Fruit fly (Drosophila melanogaster): ENCODE measurements around the gene CG4497.
A peak's percentile ranks its signal among the peaks of the same experiment; 100 is the strongest.

Gene CG4497

DNA sequence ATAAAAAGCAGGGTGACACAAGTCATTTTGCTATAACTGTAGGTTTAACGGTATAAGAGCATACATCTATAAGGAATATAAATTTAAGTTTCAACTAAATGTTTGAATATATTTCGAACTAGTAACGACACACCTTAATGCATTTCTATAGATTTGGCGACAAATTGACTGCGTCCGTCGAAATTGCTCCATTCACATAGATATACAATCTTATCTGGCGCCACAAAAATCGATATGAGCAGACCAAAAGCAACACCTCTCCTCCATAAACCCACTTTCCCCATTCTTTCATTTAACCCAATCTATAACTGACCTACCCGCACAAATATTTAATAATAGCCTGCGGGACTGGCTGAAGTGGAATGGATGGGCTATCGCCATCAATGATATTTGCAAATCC, 4.2 kb upstream of the CG4497 start:
- TF ChIP-seq jim (GFP tag; optimal IDR thresholded peaks at IDR 0.05): no peak
- no peak for TF ChIP-seq Jra (GFP tag; optimal IDR thresholded peaks at IDR 0.05)
- no peak for TF ChIP-seq psq (GFP tag; optimal IDR thresholded peaks at IDR 0.05)
- no peak for TF ChIP-seq ey (GFP tag; optimal IDR thresholded peaks at IDR 0.05)
- no peak for TF ChIP-seq lola (GFP tag; optimal IDR thresholded peaks at IDR 0.05)
- TF ChIP-seq Sp1 (GFP tag; optimal IDR thresholded peaks at IDR 0.05): no peak
- no peak for TF ChIP-seq rgr (GFP tag; optimal IDR thresholded peaks at IDR 0.05)

DNA sequence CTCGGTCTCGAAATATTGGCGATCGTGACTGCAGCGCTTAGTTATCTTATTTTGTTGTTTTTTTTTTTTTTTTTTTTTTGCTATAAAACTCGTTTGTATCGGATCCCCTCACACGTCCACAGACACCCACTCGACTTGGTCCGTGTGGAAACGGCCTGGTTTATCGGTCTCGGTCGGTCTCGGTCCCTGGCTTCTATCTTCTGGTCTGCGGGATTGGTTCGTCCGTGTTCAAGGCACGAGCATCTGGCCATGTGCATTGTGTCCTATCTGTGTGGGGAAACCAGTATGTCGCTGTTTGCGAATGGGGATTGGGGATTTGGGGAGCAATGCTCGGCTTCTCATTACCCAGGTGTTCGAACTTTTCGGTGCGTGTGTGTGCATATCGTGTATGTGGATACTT, 4.7 kb downstream of the CG4497 start, which contains the start of gene CG4496:
Gene CG4496, minus strand, starts transcription at position 337 of the 400 bp plus-strand sequence.
- TF ChIP-seq psq (GFP tag; optimal IDR thresholded peaks at IDR 0.05): peak; percentile 0
- TF ChIP-seq br (GFP tag; optimal IDR thresholded peaks at IDR 0.05): peak; percentile 6
- no peak for TF ChIP-seq Jra (GFP tag; optimal IDR thresholded peaks at IDR 0.05)
- peak; percentile 17 for TF ChIP-seq rgr (GFP tag; optimal IDR thresholded peaks at IDR 0.05)
- peak; percentile 29 for TF ChIP-seq h (GFP tag; optimal IDR thresholded peaks at IDR 0.05)
- no peak for TF ChIP-seq lola (GFP tag; optimal IDR thresholded peaks at IDR 0.05)
- peak; percentile 4 for TF ChIP-seq Sp1 (GFP tag; optimal IDR thresholded peaks at IDR 0.05)

DNA sequence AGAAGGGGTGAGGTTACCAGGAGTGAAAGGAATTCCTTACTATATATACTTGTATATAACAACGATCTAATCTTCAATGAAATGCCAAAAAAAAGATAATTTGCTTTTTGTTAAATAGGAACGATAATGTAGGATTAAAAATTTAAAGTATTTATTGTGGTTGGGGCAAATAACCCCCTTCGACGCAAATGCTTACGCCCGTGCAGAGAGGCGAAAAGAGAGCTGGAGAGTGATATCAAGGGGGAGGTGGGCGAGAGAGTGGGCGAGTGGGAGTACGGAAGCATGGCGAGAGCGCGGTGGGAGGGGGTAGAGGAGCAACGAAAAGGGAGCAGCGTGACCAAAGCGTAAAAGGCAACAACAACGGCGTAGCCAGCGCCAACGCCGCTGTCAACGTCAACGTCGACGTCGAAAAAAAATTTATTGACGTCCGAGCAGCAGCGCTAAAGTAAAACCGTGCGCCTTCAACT, 5.8 kb downstream of the CG4497 start:
- TF ChIP-seq dmrt93B (GFP tag; optimal IDR thresholded peaks at IDR 0.05) (peak; percentile 100), CG9705 (GFP tag; optimal IDR thresholded peaks at IDR 0.05) (peak; percentile 99), Hr78 (GFP tag; optimal IDR thresholded peaks at IDR 0.05) (no peak), foxo (GFP tag; optimal IDR thresholded peaks at IDR 0.05) (peak; percentile 88 to 98), Jra (GFP tag; optimal IDR thresholded peaks at IDR 0.05) (peak; percentile 98), dl (GFP tag; optimal IDR thresholded peaks at IDR 0.05; ENCODE audit: insufficient read depth in 1 of 2, partially characterized antibody in 2 of 2) (peak in 1 of 2 experiments; percentile 69), Myc (optimal IDR thresholded peaks at IDR 0.05) (no peak), h (GFP tag; optimal IDR thresholded peaks at IDR 0.05) (peak; percentile 99), Abd-B (GFP tag; optimal IDR thresholded peaks at IDR 0.05) (no peak), br (GFP tag; optimal IDR thresholded peaks at IDR 0.05) (peak; percentile 99), Hr83 (GFP tag; optimal IDR thresholded peaks at IDR 0.05; ENCODE audit: poor library complexity, severe bottlenecking) (peak; percentile 46), sage (GFP tag; optimal IDR thresholded peaks at IDR 0.05) (peak; percentile 97), Mio (GFP tag; optimal IDR thresholded peaks at IDR 0.05) (peak; percentile 90), sv (GFP tag; optimal IDR thresholded peaks at IDR 0.05) (peak; percentile 96), Dfd (GFP tag; optimal IDR thresholded peaks at IDR 0.05) (peak; percentile 97), rgr (GFP tag; optimal IDR thresholded peaks at IDR 0.05) (peak; percentile 99), ey (GFP tag; optimal IDR thresholded peaks at IDR 0.05) (peak; percentile 99), N (GFP tag; optimal IDR thresholded peaks at IDR 0.05) (no peak), Hnf4 (GFP tag; optimal IDR thresholded peaks at IDR 0.05) (peak; percentile 98), brk (GFP tag; optimal IDR thresholded peaks at IDR 0.05) (peak; percentile 95), Rel (GFP tag; optimal IDR thresholded peaks at IDR 0.05) (peak; percentile 74), Rel (tag; optimal IDR thresholded peaks at IDR 0.05) (peak; percentile 90), Vsx2 (GFP tag; optimal IDR thresholded peaks at IDR 0.05; ENCODE audit: partially characterized antibody) (no peak), usp (GFP tag; optimal IDR thresholded peaks at IDR 0.05) (no peak), CrebA (GFP tag; optimal IDR thresholded peaks at IDR 0.05; ENCODE audit: borderline replicate concordance) (peak; percentile 85), woc (GFP tag; optimal IDR thresholded peaks at IDR 0.05) (peak; percentile 97), tai (GFP tag; optimal IDR thresholded peaks at IDR 0.05) (peak; percentile 97), fru (GFP tag; optimal IDR thresholded peaks at IDR 0.05) (peak; percentile 98), psq (GFP tag; optimal IDR thresholded peaks at IDR 0.05) (peak; percentile 98), OdsH (GFP tag; optimal IDR thresholded peaks at IDR 0.05) (peak; percentile 99), dsf (GFP tag; optimal IDR thresholded peaks at IDR 0.05; ENCODE audit: borderline replicate concordance) (peak; percentile 95), Dif (GFP tag; optimal IDR thresholded peaks at IDR 0.05; ENCODE audit: partially characterized antibody) (peak; percentile 70), pan (optimal IDR thresholded peaks at IDR 0.05) (no peak), GATAd (GFP tag; optimal IDR thresholded peaks at IDR 0.05) (peak; percentile 96), lola (GFP tag; optimal IDR thresholded peaks at IDR 0.05) (no peak), Sp1 (GFP tag; optimal IDR thresholded peaks at IDR 0.05) (peak; percentile 100), jim (GFP tag; optimal IDR thresholded peaks at IDR 0.05) (peak; percentile 85), HLH106 (tag; optimal IDR thresholded peaks at IDR 0.05) (peak; percentile 100), CG32264 (GFP tag; optimal IDR thresholded peaks at IDR 0.05) (peak; percentile 98)
